Fruit fly (Drosophila melanogaster): Measurements from ENCODE around the gene eys.
A peak's percentile ranks its signal among the peaks of the same experiment; 100 is the strongest.

dm6 chr2L:2375655-2376417, 64.4 kb downstream of the eys start, which contains the start of gene Atxn7:
- TF ChIP-seq Blimp-1 (GFP tag; optimal IDR thresholded peaks at IDR 0.05) (peak; percentile 59), Lpt (GFP tag; optimal IDR thresholded peaks at IDR 0.05) (peak; percentile 22), CG8632 (GFP tag; optimal IDR thresholded peaks at IDR 0.05) (peak; percentile 46), achi (GFP tag; optimal IDR thresholded peaks at IDR 0.05) (peak; percentile 100), CG1621 (tag; optimal IDR thresholded peaks at IDR 0.05) (peak; percentile 46), CG6276 (GFP tag; optimal IDR thresholded peaks at IDR 0.05) (no peak), CG6854 (GFP tag; optimal IDR thresholded peaks at IDR 0.05) (peak; percentile 76), topi (GFP tag; optimal IDR thresholded peaks at IDR 0.05) (peak; percentile 76), CG16779 (tag; optimal IDR thresholded peaks at IDR 0.05) (peak; percentile 50), CG10631 (GFP tag; optimal IDR thresholded peaks at IDR 0.05) (peak; percentile 13), CG31627 (GFP tag; optimal IDR thresholded peaks at IDR 0.05) (peak; percentile 72), CG7368 (GFP tag; optimal IDR thresholded peaks at IDR 0.05) (peak; percentile 17)
